Worm (Caenorhabditis elegans) whole organism, L3 larva: ENCODE data around the gene C35D10.10.

Experiments
- nhr-11 ChIP-seq: fragments of 150-350 bp; optimal IDR thresholded peaks from 2 replicates; lab custom pipeline; 2014; ENCODE audit warnings: missing biosample characterization, missing genetic modification characterization
- nhr-28 ChIP-seq: fragments of 150-350 bp; optimal IDR thresholded peaks from 2 replicates; lab custom pipeline; 2014; ENCODE audit warnings: missing biosample characterization, missing genetic modification characterization
- snpc-4 ChIP-seq: fragments of 150-350 bp; optimal IDR thresholded peaks from 2 replicates; lab custom pipeline; 2014; ENCODE audit warnings: missing biosample characterization, missing genetic modification characterization

DNA sequence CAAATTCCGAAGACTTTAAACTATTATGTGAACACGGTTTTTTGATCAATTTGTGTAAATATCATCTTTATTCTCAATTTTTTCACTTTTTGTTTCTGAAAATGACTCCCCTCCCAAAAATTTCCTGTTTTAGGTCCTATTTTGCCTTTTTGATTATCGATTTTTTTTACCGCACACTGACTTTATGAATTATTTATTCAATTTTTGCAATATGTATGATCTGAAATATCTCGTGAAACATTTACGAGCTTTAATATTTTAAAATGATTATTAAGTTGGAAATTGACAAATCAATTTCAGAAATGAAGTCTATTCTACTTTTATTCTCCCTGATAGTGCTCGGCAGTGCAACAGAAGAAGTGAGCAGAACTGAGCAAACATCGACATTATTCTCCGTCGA lies 17.9 kb upstream of the C35D10.10 start, which contains the start of gene C35D10.1:
- TF ChIP-seq nhr-11 (tag; lab: Kevin White, UChicago) (no peak), snpc-4 (tag; lab: Kevin White, UChicago) (no peak), nhr-28 (no peak)
